Worm (Caenorhabditis elegans) whole organism, L2 larva: ENCODE data around the gene mthf-1.
A peak's percentile ranks its signal among the peaks of the same experiment; 100 is the strongest.

Source experiments
- C34F6.9 ChIP-seq: fragments of 150-350 bp; optimal IDR thresholded peaks from 2 replicates; lab custom pipeline; 2014; ENCODE audit warnings: missing biosample characterization, missing genetic modification characterization
- F13H6.1 ChIP-seq: sonication (generic microtip); optimal IDR thresholded peaks from 2 replicates; lab custom pipeline; 2016; ENCODE audit warnings: missing genetic modification characterization, missing compliant biosample characterization
- R02D3.7 ChIP-seq: fragments of 150-350 bp; optimal IDR thresholded peaks from 2 replicates; lab custom pipeline; 2014; ENCODE audit warnings: missing biosample characterization, missing genetic modification characterization
- Y55F3AM.14 ChIP-seq: fragments of 200-800 bp; sonication (Bioruptor generic); optimal IDR thresholded peaks from 2 replicates; lab custom pipeline; 2018; ENCODE audit warnings: mild to moderate bottlenecking, missing genetic modification characterization, missing compliant biosample characterization
- ZK546.5 ChIP-seq: sonication (generic microtip); optimal IDR thresholded peaks from 2 replicates; lab custom pipeline; 2017; ENCODE audit warnings: missing biosample characterization, missing genetic modification characterization
- blmp-1 ChIP-seq: sonication (generic microtip); optimal IDR thresholded peaks from 2 replicates; lab custom pipeline; 2017; ENCODE audit warnings: missing genetic modification characterization, mild to moderate bottlenecking, missing compliant biosample characterization, antibody characterized with exemption, moderate library complexity; ENCODE audit not compliant: insufficient read depth
- ceh-16 ChIP-seq: fragments of 150-350 bp; optimal IDR thresholded peaks from 2 replicates; lab custom pipeline; 2014; ENCODE audit warnings: missing biosample characterization, missing genetic modification characterization
- ceh-82 ChIP-seq: fragments of 150-350 bp; optimal IDR thresholded peaks from 2 replicates; lab custom pipeline; 2014; ENCODE audit warnings: missing biosample characterization, missing genetic modification characterization
- crh-2 ChIP-seq: sonication (generic microtip); optimal IDR thresholded peaks from 2 replicates; lab custom pipeline; 2017; ENCODE audit warnings: missing biosample characterization, missing genetic modification characterization
- egl-27 ChIP-seq: sonication (generic microtip); optimal IDR thresholded peaks from 3 replicates; lab custom pipeline; 2017; ENCODE audit warnings: missing biosample characterization, missing genetic modification reagents, missing genetic modification characterization
- elt-1 ChIP-seq: fragments of 150-350 bp; optimal IDR thresholded peaks from 2 replicates; lab custom pipeline; 2014; ENCODE audit warnings: missing biosample characterization, missing genetic modification characterization
- elt-3 ChIP-seq: sonication (generic microtip); optimal IDR thresholded peaks from 2 replicates; lab custom pipeline; 2017; ENCODE audit warnings: missing biosample characterization, missing genetic modification characterization
- gmeb-1 ChIP-seq: fragments of 150-350 bp; optimal IDR thresholded peaks from 2 replicates; lab custom pipeline; 2014; ENCODE audit warnings: missing biosample characterization, missing genetic modification characterization
- lin-11 ChIP-seq: fragments of 150-350 bp; sonication (generic microtip); optimal IDR thresholded peaks from 2 replicates; lab custom pipeline; 2014; ENCODE audit warnings: missing biosample characterization, missing genetic modification characterization, inconsistent platforms, mixed read lengths
- lin-13 ChIP-seq: fragments of 150-350 bp; optimal IDR thresholded peaks from 2 replicates; lab custom pipeline; 2014; ENCODE audit warnings: missing biosample characterization, missing genetic modification reagents, missing genetic modification characterization
- lsy-2 ChIP-seq, 2 experiments: fragments of 150-350 bp in 1 of 2; sonication (generic microtip) in 1 of 2; optimal IDR thresholded peaks; 2 replicates each; lab custom pipeline; 2014 to 2017; ENCODE audit warnings: missing biosample characterization in 2 of 2, missing genetic modification characterization in 2 of 2
- mab-5 ChIP-seq: fragments of 150-350 bp; optimal IDR thresholded peaks from 2 replicates; lab custom pipeline; 2014; ENCODE audit warnings: missing biosample characterization, missing genetic modification characterization
- mbf-1 ChIP-seq: sonication (generic microtip); optimal IDR thresholded peaks from 2 replicates; lab custom pipeline; 2017; ENCODE audit warnings: missing biosample characterization, missing genetic modification characterization
- mdl-1 ChIP-seq, 2 experiments: fragments of 150-350 bp in 1 of 2; sonication (generic microtip) in 1 of 2; optimal IDR thresholded peaks; 2 replicates each; lab custom pipeline; 2017; ENCODE audit warnings: missing biosample characterization in 2 of 2, missing genetic modification characterization in 2 of 2
- nhr-10 ChIP-seq: sonication (generic microtip); optimal IDR thresholded peaks from 2 replicates; lab custom pipeline; 2017; ENCODE audit warnings: missing biosample characterization, missing genetic modification characterization
- nhr-11 ChIP-seq: fragments of 150-350 bp; optimal IDR thresholded peaks from 2 replicates; lab custom pipeline; 2014; ENCODE audit warnings: missing biosample characterization, missing genetic modification characterization
- nhr-12 ChIP-seq: fragments of 150-350 bp; optimal IDR thresholded peaks from 2 replicates; lab custom pipeline; 2014; ENCODE audit warnings: missing biosample characterization, missing genetic modification characterization
- nhr-129 ChIP-seq: fragments of 150-350 bp; optimal IDR thresholded peaks from 2 replicates; lab custom pipeline; 2014; ENCODE audit warnings: missing biosample characterization, missing genetic modification characterization
- nhr-21 ChIP-seq: fragments of 150-350 bp; optimal IDR thresholded peaks from 2 replicates; lab custom pipeline; 2014; ENCODE audit warnings: missing biosample characterization, missing genetic modification characterization
- nhr-23 ChIP-seq: fragments of 150-350 bp; optimal IDR thresholded peaks from 2 replicates; lab custom pipeline; 2014; ENCODE audit warnings: missing biosample characterization, missing genetic modification reagents, missing genetic modification characterization
- nhr-237 ChIP-seq: fragments of 150-350 bp; optimal IDR thresholded peaks from 2 replicates; lab custom pipeline; 2014; ENCODE audit warnings: missing biosample characterization, missing genetic modification characterization
- nhr-25 ChIP-seq: fragments of 150-350 bp; sonication (generic microtip); optimal IDR thresholded peaks from 3 replicates; lab custom pipeline; 2014; ENCODE audit warnings: missing biosample characterization, missing genetic modification characterization
- nhr-77 ChIP-seq: fragments of 150-350 bp; optimal IDR thresholded peaks from 2 replicates; lab custom pipeline; 2014; ENCODE audit warnings: missing biosample characterization, missing genetic modification characterization
- peb-1 ChIP-seq: fragments of 150-350 bp; optimal IDR thresholded peaks from 2 replicates; lab custom pipeline; 2014; ENCODE audit warnings: missing biosample characterization, missing genetic modification characterization
- sem-4 ChIP-seq: fragments of 150-350 bp; optimal IDR thresholded peaks from 2 replicates; lab custom pipeline; 2014; ENCODE audit warnings: missing biosample characterization, missing genetic modification reagents, missing genetic modification characterization
- skn-1 ChIP-seq: sonication (generic microtip); optimal IDR thresholded peaks from 2 replicates; lab custom pipeline; 2017; ENCODE audit warnings: missing biosample characterization, missing genetic modification characterization
- sma-3 ChIP-seq: sonication (generic microtip); optimal IDR thresholded peaks from 2 replicates; lab custom pipeline; 2016; ENCODE audit warnings: missing genetic modification reagents, missing genetic modification characterization, missing compliant biosample characterization
- sma-9 ChIP-seq, 2 experiments: fragments of 150-350 bp in 1 of 2; sonication (generic microtip) in 1 of 2; optimal IDR thresholded peaks; 2 replicates each; lab custom pipeline; 2014 to 2016; ENCODE audit warnings: missing genetic modification characterization in 2 of 2, mild to moderate bottlenecking in 1 of 2, missing biosample characterization in 1 of 2, missing compliant biosample characterization in 1 of 2, missing genetic modification reagents in 1 of 2, moderate library complexity in 1 of 2
- snpc-4 ChIP-seq: fragments of 150-350 bp; optimal IDR thresholded peaks from 2 replicates; lab custom pipeline; 2014; ENCODE audit warnings: missing biosample characterization, missing genetic modification characterization
- unc-39 ChIP-seq: fragments of 150-350 bp; optimal IDR thresholded peaks from 2 replicates; lab custom pipeline; 2014; ENCODE audit warnings: missing biosample characterization, missing genetic modification characterization
- unc-55 ChIP-seq: fragments of 150-350 bp; sonication (generic microtip); optimal IDR thresholded peaks from 3 replicates; lab custom pipeline; 2014; ENCODE audit warnings: missing biosample characterization, missing genetic modification reagents, missing genetic modification characterization
- unc-62 ChIP-seq: fragments of 150-350 bp; optimal IDR thresholded peaks from 2 replicates; lab custom pipeline; 2014; ENCODE audit warnings: missing biosample characterization, missing genetic modification reagents, missing genetic modification characterization
- zag-1 ChIP-seq: fragments of 150-350 bp; optimal IDR thresholded peaks from 2 replicates; lab custom pipeline; 2014; ENCODE audit warnings: missing biosample characterization, missing genetic modification characterization
- ztf-1 ChIP-seq: fragments of 200-800 bp; sonication (Bioruptor generic); conservative IDR thresholded peaks from 2 replicates; pipeline ENCODE4 v1.3.6; 2022; ENCODE audit warnings: missing genetic modification characterization, missing compliant biosample characterization
- ztf-11 ChIP-seq: sonication (generic microtip); optimal IDR thresholded peaks from 2 replicates; lab custom pipeline; 2017; ENCODE audit warnings: missing biosample characterization, missing genetic modification characterization
- ztf-4 ChIP-seq: fragments of 150-350 bp; optimal IDR thresholded peaks from 2 replicates; lab custom pipeline; 2014; ENCODE audit warnings: missing biosample characterization, missing genetic modification characterization

The mthf-1 gene

DNA sequence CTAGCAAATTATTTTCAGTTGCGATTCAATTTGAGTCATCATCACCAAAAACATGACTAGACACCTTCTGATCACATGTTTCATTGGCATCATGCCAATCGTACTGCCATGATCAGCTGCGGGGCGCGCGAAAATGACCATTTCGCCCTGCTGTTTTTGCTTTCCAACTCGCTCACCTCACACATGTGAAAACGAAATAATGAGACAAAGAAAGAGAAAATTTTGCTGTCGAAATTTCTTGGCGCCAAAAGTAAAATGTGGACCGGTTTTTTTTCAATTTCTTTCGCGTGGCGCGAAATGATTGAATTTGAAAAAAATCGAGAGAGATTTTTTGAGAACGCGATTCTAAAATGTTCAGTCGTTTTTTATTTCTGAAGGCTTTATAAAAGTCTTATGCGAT is 29.2 kb upstream of the mthf-1 start:
- TF ChIP-seq nhr-23 (tag; lab: Kevin White, UChicago) (no peak), unc-55 (GFP tag; lab: Kevin White, UChicago) (no peak), sem-4 (tag; lab: Kevin White, UChicago) (no peak), Y55F3AM.14 (GFP tag; lab: Kevin White, UChicago) (no peak), skn-1 (tag; lab: Kevin White, UChicago) (no peak), nhr-129 (tag; lab: Kevin White, UChicago) (no peak), nhr-25 (tag; lab: Kevin White, UChicago) (peak; percentile 89), nhr-21 (tag; lab: Kevin White, UChicago) (no peak), sma-9 (GFP tag; optimal IDR thresholded peaks at IDR 0.05; lab: Kevin White, UChicago) (no peak), sma-9 (tag; optimal IDR thresholded peaks at IDR 0.05; lab: Kevin White, UChicago) (no peak), C34F6.9 (tag; lab: Kevin White, UChicago) (no peak), unc-39 (tag; lab: Kevin White, UChicago) (no peak), blmp-1 (tag; lab: Kevin White, UChicago) (peak; percentile 85), unc-62 (GFP tag; lab: Kevin White, UChicago) (no peak), mdl-1 (tag; optimal IDR thresholded peaks at IDR 0.05; lab: Kevin White, UChicago) (no peak), mab-5 (tag; lab: Kevin White, UChicago) (no peak), crh-2 (no peak), F13H6.1 (tag; lab: Kevin White, UChicago) (peak; percentile 1), gmeb-1 (tag; lab: Kevin White, UChicago) (peak; percentile 55), ztf-4 (tag; lab: Kevin White, UChicago) (no peak), ztf-1 (no peak), ceh-16 (tag; lab: Kevin White, UChicago) (no peak), nhr-12 (tag; lab: Kevin White, UChicago) (no peak)

DNA sequence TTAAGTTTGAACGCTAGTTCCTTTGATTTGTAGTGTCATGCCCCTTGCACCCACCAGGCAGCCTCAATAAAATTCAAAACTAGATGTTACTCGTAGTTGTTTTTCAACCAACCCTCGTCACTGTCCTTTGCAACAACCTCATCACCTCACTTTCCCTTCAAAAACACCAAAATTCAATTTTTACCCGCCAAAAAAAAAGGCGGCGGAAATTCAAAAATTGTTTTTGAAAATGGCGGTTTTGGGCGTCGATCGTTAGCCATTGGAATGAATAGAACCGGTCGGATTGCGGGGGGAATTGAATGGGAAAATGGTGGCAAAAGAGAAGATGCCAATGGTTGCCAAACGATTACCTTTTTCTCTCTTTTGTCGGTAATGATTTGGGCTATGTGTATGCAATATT is 28.4 kb upstream of the mthf-1 start:
- TF ChIP-seq lin-11 (tag; lab: Kevin White, UChicago) (no peak), ceh-82 (no peak), F13H6.1 (tag; lab: Kevin White, UChicago) (no peak), sma-3 (GFP tag; lab: Kevin White, UChicago) (no peak), zag-1 (tag; lab: Kevin White, UChicago) (no peak), C34F6.9 (tag; lab: Kevin White, UChicago) (no peak), ztf-4 (tag; lab: Kevin White, UChicago) (no peak), nhr-77 (tag; lab: Kevin White, UChicago) (no peak), mab-5 (tag; lab: Kevin White, UChicago) (no peak), sem-4 (tag; lab: Kevin White, UChicago) (no peak), ztf-1 (no peak), crh-2 (no peak)

DNA sequence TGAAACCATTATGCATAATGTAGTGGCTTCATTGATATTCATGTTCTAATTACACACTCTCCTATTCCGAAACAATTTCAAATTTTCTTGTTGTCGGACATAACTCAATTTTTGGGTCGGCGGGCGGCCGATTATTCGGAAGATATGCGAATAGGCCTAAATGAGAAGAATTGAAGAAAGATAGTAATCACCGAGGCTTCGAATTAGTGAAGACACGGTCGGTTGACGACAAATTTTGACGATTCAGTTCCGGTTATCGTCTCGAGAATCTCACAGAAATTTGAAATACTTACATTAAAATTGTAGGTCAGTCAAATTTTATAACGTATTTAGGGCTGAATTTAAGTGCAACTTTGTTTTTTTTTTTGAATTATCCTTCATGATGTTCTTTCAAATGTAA is 25.6 kb upstream of the mthf-1 start:
- TF ChIP-seq ceh-16 (tag; lab: Kevin White, UChicago) (peak; percentile 85), elt-1 (tag; lab: Kevin White, UChicago) (peak; percentile 17), nhr-25 (tag; lab: Kevin White, UChicago) (peak; percentile 8), snpc-4 (tag; lab: Kevin White, UChicago) (no peak)

DNA sequence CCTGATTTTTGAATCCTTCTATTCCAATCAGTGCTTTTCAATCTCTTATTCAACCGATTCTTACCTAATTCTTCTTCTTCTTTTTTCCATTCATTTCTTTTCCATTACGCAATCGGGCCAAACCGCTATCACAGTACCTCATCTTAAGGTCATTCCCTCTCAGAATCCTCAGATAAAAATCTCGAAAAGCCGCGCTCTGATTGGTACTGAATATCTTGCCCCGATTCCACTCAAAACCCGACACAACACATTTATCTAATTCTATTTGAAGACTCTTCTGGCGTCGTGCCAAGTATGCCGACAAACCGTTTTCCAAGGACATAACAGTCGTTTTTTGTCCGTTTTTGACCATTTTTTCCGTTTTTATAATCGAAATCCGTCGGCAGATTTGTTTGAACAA is 24.3 kb upstream of the mthf-1 start:
- TF ChIP-seq lsy-2 (tag; optimal IDR thresholded peaks at IDR 0.05; lab: Kevin White, UChicago) (no peak), nhr-23 (tag; lab: Kevin White, UChicago) (no peak), ceh-16 (tag; lab: Kevin White, UChicago) (peak; percentile 98), ceh-82 (no peak), zag-1 (tag; lab: Kevin White, UChicago) (no peak), R02D3.7 (tag; lab: Kevin White, UChicago) (no peak), nhr-237 (tag; lab: Kevin White, UChicago) (no peak), mab-5 (tag; lab: Kevin White, UChicago) (no peak), nhr-21 (tag; lab: Kevin White, UChicago) (no peak), elt-1 (tag; lab: Kevin White, UChicago) (peak; percentile 82), lin-11 (tag; lab: Kevin White, UChicago) (no peak), nhr-77 (tag; lab: Kevin White, UChicago) (no peak), sem-4 (tag; lab: Kevin White, UChicago) (no peak), ztf-4 (tag; lab: Kevin White, UChicago) (no peak), nhr-10 (tag; lab: Kevin White, UChicago) (no peak), crh-2 (no peak), nhr-25 (tag; lab: Kevin White, UChicago) (peak; percentile 16), unc-62 (GFP tag; lab: Kevin White, UChicago) (no peak), sma-3 (GFP tag; lab: Kevin White, UChicago) (no peak), C34F6.9 (tag; lab: Kevin White, UChicago) (no peak), peb-1 (no peak), unc-55 (GFP tag; lab: Kevin White, UChicago) (no peak), gmeb-1 (tag; lab: Kevin White, UChicago) (no peak), sma-9 (GFP tag; optimal IDR thresholded peaks at IDR 0.05; lab: Kevin White, UChicago) (peak; percentile 51), sma-9 (tag; optimal IDR thresholded peaks at IDR 0.05; lab: Kevin White, UChicago) (no peak), mbf-1 (tag; lab: Kevin White, UChicago) (no peak), Y55F3AM.14 (GFP tag; lab: Kevin White, UChicago) (no peak), nhr-129 (tag; lab: Kevin White, UChicago) (no peak), lin-13 (GFP tag; lab: Kevin White, UChicago) (no peak), ztf-11 (tag; lab: Kevin White, UChicago) (no peak), blmp-1 (tag; lab: Kevin White, UChicago) (no peak), nhr-11 (tag; lab: Kevin White, UChicago) (no peak), egl-27 (tag; lab: Kevin White, UChicago) (peak; percentile 3), ZK546.5 (tag; lab: Kevin White, UChicago) (no peak), mdl-1 (tag; optimal IDR thresholded peaks at IDR 0.05; lab: Kevin White, UChicago) (no peak), skn-1 (tag; lab: Kevin White, UChicago) (no peak), ztf-1 (no peak), elt-3 (tag; lab: Kevin White, UChicago) (no peak)
